Fruit fly (Drosophila melanogaster) whole organism, adult: ENCODE measurements around the gene tal-AA.

Experiments
- CG11617 ChIP-seq: fragments of 200-800 bp; sonication (Bioruptor generic); optimal IDR thresholded peaks from 2 replicates; lab custom pipeline; 2017; ENCODE audit warnings: mild to moderate bottlenecking, missing biosample characterization, missing genetic modification reagents, missing genetic modification characterization
- CG12768 ChIP-seq: fragments of 200-800 bp; sonication (Bioruptor generic); optimal IDR thresholded peaks from 2 replicates; lab custom pipeline; 2017; ENCODE audit warnings: missing biosample characterization, missing genetic modification characterization, mild to moderate bottlenecking, moderate library complexity, missing genetic modification reagents
- CG14711 ChIP-seq: fragments of 200-800 bp; sonication (Bioruptor generic); optimal IDR thresholded peaks from 2 replicates; lab custom pipeline; 2018; ENCODE audit warnings: missing biosample characterization, mild to moderate bottlenecking, missing genetic modification characterization, moderate library complexity
- CG1620 ChIP-seq: fragments of 200-800 bp; sonication (Bioruptor generic); optimal IDR thresholded peaks from 2 replicates; lab custom pipeline; 2016; ENCODE audit warnings: missing biosample characterization, missing genetic modification characterization
- CG33017 ChIP-seq: fragments of 200-800 bp; sonication (Bioruptor generic); optimal IDR thresholded peaks from 2 replicates; lab custom pipeline; 2018; ENCODE audit warnings: missing biosample characterization, mild to moderate bottlenecking, missing genetic modification characterization, moderate library complexity
- CG5204 ChIP-seq: fragments of 200-800 bp; sonication (Bioruptor generic); optimal IDR thresholded peaks from 2 replicates; lab custom pipeline; 2016; ENCODE audit warnings: missing biosample characterization, missing genetic modification characterization
- CG7045 ChIP-seq: fragments of 200-800 bp; sonication (Bioruptor generic); optimal IDR thresholded peaks from 2 replicates; lab custom pipeline; 2017; ENCODE audit warnings: missing biosample characterization, mild to moderate bottlenecking, missing genetic modification characterization
- CG7101 ChIP-seq: fragments of 200-800 bp; sonication (Bioruptor generic); optimal IDR thresholded peaks from 2 replicates; lab custom pipeline; 2018; ENCODE audit warnings: missing biosample characterization, mild to moderate bottlenecking, missing genetic modification characterization, moderate library complexity
- Clk ChIP-seq: fragments of 200-800 bp; sonication (Bioruptor generic); optimal IDR thresholded peaks from 2 replicates; lab custom pipeline; 2017; ENCODE audit warnings: missing biosample characterization, missing genetic modification characterization
- Crg-1 ChIP-seq: fragments of 200-800 bp; sonication (Bioruptor generic); optimal IDR thresholded peaks from 2 replicates; lab custom pipeline; 2016; ENCODE audit warnings: missing biosample characterization, missing genetic modification characterization
- Hr96 ChIP-seq: fragments of 200-800 bp; sonication (Bioruptor generic); optimal IDR thresholded peaks from 2 replicates; lab custom pipeline; 2016; ENCODE audit warnings: missing biosample characterization, missing genetic modification characterization
- Mnt ChIP-seq: fragments of 200-800 bp; sonication (Bioruptor generic); optimal IDR thresholded peaks from 2 replicates; lab custom pipeline; 2016; ENCODE audit warnings: missing biosample characterization, mild to moderate bottlenecking, missing genetic modification characterization
- bab1 ChIP-seq: fragments of 200-800 bp; sonication (Bioruptor generic); optimal IDR thresholded peaks from 3 replicates; lab custom pipeline; 2019; ENCODE audit warnings: missing biosample characterization, mild to moderate bottlenecking, missing genetic modification characterization, moderate library complexity
- cic ChIP-seq: fragments of 200-800 bp; sonication (Bioruptor generic); optimal IDR thresholded peaks from 2 replicates; lab custom pipeline; 2017; ENCODE audit warnings: missing biosample characterization, mild to moderate bottlenecking, missing genetic modification characterization, moderate library complexity
- cnc ChIP-seq, 2 experiments: fragments of >200 bp; optimal IDR thresholded peaks; 2 replicates each; lab custom pipeline; 2017
- kay ChIP-seq: fragments of 200-800 bp; sonication (Bioruptor generic); peaks from one replicate; lab custom pipeline; 2016; ENCODE audit warnings: missing biosample characterization, missing genetic modification characterization, borderline replicate concordance
- ovo ChIP-seq: fragments of 200-800 bp; sonication (Bioruptor generic); optimal IDR thresholded peaks from 2 replicates; lab custom pipeline; 2016; ENCODE audit warnings: missing biosample characterization, missing genetic modification characterization
- pad ChIP-seq: fragments of 200-800 bp; sonication (Bioruptor generic); optimal IDR thresholded peaks from 3 replicates; lab custom pipeline; 2017; ENCODE audit warnings: missing biosample characterization, missing genetic modification characterization, mild to moderate bottlenecking, moderate library complexity, missing genetic modification reagents
- tj ChIP-seq: fragments of 200-800 bp; sonication (Bioruptor generic); optimal IDR thresholded peaks from 3 replicates; lab custom pipeline; 2017; ENCODE audit warnings: missing biosample characterization, mild to moderate bottlenecking, missing genetic modification characterization, moderate library complexity
- toe ChIP-seq: fragments of 200-800 bp; sonication (Bioruptor generic); optimal IDR thresholded peaks from 2 replicates; lab custom pipeline; 2016; ENCODE audit warnings: missing biosample characterization, missing genetic modification characterization

The tal-AA gene

DNA sequence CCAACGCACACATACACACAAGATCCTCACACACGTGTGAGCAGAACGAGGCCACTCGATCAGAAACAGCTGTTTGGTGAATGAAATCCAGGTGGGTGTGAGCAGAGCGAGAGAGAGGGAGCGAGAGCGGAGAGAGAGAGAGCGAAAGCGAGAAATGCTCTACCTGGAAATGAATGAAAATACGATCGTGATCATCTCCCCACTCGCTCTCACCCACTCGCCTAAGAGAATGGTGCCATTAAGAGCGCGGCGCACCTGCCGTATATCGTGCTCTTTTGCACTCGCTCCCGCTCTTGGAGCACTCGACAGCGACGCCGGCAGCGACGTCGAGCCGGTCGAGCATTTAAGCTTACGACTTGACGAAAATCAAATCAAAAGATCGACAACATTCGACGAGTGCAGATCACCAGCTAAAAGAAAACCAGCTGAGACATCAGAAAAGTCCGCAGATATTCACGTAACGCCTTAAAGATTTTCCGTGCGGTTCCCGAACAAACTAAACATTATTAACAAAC is at the start of gene tal-AA, which contains the start of the genes tal-1A, tal-2A and tal-3A:
tal-AA (plus strand) TSS at position 374 of the 515 bp plus-strand sequence.
tal-1A (plus strand) TSS at position 374 of the 515 bp plus-strand sequence.
tal-2A (plus strand) TSS at position 374 of the 515 bp plus-strand sequence.
tal-3A (plus strand) TSS at position 374 of the 515 bp plus-strand sequence.
- TF ChIP-seq ovo, result no peak
- TF ChIP-seq tj (GFP tag; lab: Kevin White, UChicago), result peak; percentile 79
- peak; percentile 4 for TF ChIP-seq CG12768 (GFP tag; lab: Kevin White, UChicago)
- peak; percentile 36 for TF ChIP-seq bab1
- TF ChIP-seq Hr96 (GFP tag; lab: Kevin White, UChicago), result peak; percentile 45
- no peak for TF ChIP-seq CG1620 (GFP tag; lab: Kevin White, UChicago)
- peak; percentile 9 for TF ChIP-seq Mnt (GFP tag; lab: Kevin White, UChicago)
- peak; percentile 36 for TF ChIP-seq Crg-1

DNA sequence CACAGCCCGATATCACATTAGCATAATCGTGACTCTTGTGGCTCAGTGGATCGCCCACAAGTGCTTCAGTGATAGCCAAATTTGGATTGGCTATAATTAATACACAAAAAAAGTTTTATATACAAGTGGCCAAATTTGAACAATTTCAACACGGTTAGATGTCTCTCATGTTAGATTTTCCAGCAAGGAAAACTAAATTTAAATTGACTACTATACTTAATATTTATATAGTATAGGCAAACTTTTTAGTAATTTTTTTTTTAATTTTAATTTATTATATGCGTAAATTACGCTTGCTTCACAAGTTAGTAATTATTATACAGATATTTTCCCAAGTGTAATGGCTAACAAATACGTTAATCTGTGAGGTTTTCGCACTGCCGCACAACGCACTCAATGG is 47.9 kb upstream of the tal-AA start:
- no peak for TF ChIP-seq kay (GFP tag; lab: Kevin White, UChicago)
- no peak for TF ChIP-seq CG7045
- TF ChIP-seq CG1620 (GFP tag; lab: Kevin White, UChicago), result no peak
- TF ChIP-seq CG5204, result no peak
- TF ChIP-seq CG11617 (GFP tag; lab: Kevin White, UChicago), result no peak
- TF ChIP-seq tj (GFP tag; lab: Kevin White, UChicago), result no peak
- no peak for TF ChIP-seq Clk (GFP tag; lab: Kevin White, UChicago)
- TF ChIP-seq bab1, result no peak
- TF ChIP-seq cic (GFP tag; lab: Kevin White, UChicago), result no peak
- TF ChIP-seq CG7101 (tag; lab: Kevin White, UChicago), result no peak
- no peak for TF ChIP-seq cnc (optimal IDR thresholded peaks at IDR 0.05; lab: Kevin White, UChicago)
- no peak for TF ChIP-seq Hr96 (GFP tag; lab: Kevin White, UChicago)
- TF ChIP-seq CG14711 (tag; lab: Kevin White, UChicago), result no peak
- no peak for TF ChIP-seq CG33017 (tag; lab: Kevin White, UChicago)

DNA sequence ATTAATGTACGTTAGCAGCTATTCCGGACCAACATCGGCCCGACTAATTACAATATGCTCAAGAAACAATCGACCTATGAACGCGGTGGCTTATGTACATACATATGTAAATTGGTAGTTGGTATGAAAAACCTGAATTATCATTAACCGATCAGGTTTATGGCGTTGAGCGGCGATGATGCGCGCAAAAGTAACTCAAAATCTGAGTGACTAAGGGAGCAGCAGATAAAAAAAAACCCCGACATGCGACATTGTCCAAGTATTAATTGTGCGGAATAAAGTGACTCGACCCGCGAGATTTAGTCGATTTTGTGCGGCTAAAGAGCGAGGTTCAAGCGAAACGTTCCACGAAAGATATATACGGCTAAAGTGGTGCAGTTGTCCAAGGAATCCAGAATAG is 47.5 kb upstream of the tal-AA start, which contains the start of gene CG9312:
CG9312 (plus strand) TSS at position 301 of the 400 bp plus-strand sequence.
- TF ChIP-seq CG5204 (no peak), CG7101 (tag; lab: Kevin White, UChicago) (no peak), CG11617 (GFP tag; lab: Kevin White, UChicago) (no peak), cnc (optimal IDR thresholded peaks at IDR 0.05; lab: Kevin White, UChicago) (no peak), kay (GFP tag; lab: Kevin White, UChicago) (no peak), Hr96 (GFP tag; lab: Kevin White, UChicago) (no peak), tj (GFP tag; lab: Kevin White, UChicago) (no peak), Crg-1 (no peak), Clk (GFP tag; lab: Kevin White, UChicago) (no peak), bab1 (no peak), CG7045 (no peak), CG14711 (tag; lab: Kevin White, UChicago) (no peak), pad (GFP tag; lab: Kevin White, UChicago) (no peak), Mnt (GFP tag; lab: Kevin White, UChicago) (no peak), ovo (no peak), CG12768 (GFP tag; lab: Kevin White, UChicago) (no peak), CG1620 (GFP tag; lab: Kevin White, UChicago) (no peak), cic (GFP tag; lab: Kevin White, UChicago) (no peak), toe (GFP tag; lab: Kevin White, UChicago) (no peak), CG33017 (tag; lab: Kevin White, UChicago) (no peak)

DNA sequence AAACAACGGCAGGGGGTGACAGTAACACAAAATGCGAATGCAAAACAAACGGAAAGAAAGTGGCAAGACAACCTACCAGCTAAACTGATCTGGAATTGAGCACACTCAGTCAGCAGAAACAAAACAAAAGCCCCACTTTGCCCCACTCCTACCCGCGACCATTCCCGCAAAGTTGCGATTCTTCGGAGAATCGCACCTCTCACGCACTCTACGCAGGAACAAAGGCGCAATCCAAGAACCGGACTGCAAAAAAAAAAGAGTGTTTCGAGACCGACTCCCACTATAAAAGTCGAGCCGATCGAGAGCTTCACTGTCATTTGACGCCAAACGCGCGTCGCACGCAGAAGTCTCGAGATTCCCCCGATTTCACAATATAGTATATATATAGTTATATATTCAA is 45.7 kb upstream of the tal-AA start, which contains the start of gene Cht5:
Cht5 (plus strand) TSS at position 311 of the 400 bp plus-strand sequence.
- no peak for TF ChIP-seq Clk (GFP tag; lab: Kevin White, UChicago)

DNA sequence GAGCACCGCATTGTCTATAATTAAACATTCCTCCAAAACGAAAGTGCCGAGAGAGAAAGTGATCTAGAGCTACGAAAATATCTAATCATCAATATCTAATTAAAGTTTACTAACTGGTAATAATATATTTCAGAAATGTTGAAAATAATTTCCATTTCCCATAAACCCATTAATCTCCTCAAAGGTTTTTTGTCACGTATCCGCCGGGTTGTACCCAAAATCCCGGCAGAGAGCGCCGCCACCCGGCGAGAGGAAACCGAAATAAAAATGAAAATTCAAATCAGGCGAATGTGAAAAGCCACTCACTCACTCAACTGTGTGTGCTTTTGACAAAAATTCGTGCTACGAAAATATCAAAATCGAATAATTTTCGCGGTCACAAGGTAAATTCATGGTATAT is 41.7 kb upstream of the tal-AA start, which contains the start of gene CG9297:
CG9297 (plus strand) TSS at position 301 of the 400 bp plus-strand sequence.
- TF ChIP-seq CG1620 (GFP tag; lab: Kevin White, UChicago) (no peak), pad (GFP tag; lab: Kevin White, UChicago) (no peak)

DNA sequence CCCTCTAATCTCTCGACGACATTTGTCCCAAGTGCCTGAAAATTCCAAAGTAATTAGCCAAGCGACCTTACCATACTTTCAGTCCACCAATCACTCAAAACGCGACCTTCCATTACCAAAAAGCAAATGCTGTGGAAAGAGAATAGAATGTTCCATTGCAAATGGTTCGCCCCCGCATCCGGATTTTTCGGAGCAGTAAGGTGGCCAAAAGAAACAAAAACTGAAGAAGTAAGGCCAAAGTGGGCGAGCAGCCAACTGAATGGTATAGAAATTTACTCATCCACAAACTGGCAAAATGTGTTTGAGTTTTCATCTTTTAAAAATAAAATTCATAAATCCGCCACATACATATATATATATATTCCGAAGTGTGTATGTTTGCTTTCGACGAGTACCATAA is 39.6 kb upstream of the tal-AA start:
- TF ChIP-seq ovo, result no peak
- TF ChIP-seq kay (GFP tag; lab: Kevin White, UChicago), result no peak
- TF ChIP-seq bab1, result no peak
- TF ChIP-seq CG7045, result no peak
- no peak for TF ChIP-seq toe (GFP tag; lab: Kevin White, UChicago)
- no peak for TF ChIP-seq tj (GFP tag; lab: Kevin White, UChicago)
- no peak for TF ChIP-seq CG33017 (tag; lab: Kevin White, UChicago)

DNA sequence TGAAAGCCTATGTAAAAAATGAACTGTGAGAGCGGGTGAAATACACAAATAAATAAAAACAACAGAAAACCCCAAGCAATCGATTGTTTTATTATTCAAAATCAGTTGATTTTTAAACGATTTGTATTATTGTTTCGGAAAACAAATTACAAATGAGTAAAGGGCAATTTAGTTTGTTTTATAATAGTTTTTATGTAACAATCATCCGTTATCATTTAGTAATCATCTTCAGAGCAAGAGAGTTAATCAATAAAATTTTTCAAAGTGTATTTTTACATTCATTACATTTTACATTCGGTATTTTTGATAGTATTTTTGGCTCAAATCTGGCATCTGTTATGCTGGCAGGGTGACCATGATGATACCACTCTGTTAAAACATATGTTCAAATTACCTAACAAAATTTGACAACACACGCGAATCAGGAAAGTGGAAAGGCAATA is 33.6 kb upstream of the tal-AA start, which contains the start of the genes CG42375 and CG9288:
CG42375 (plus strand) TSS at position 384 of the 443 bp plus-strand sequence.
CG9288 (plus strand) TSS at position 384 of the 443 bp plus-strand sequence.
- TF ChIP-seq CG1620 (GFP tag; lab: Kevin White, UChicago), result no peak
- TF ChIP-seq CG7101 (tag; lab: Kevin White, UChicago), result no peak
- TF ChIP-seq tj (GFP tag; lab: Kevin White, UChicago), result no peak
- TF ChIP-seq kay (GFP tag; lab: Kevin White, UChicago), result no peak
- peak; percentile 38 for TF ChIP-seq CG14711 (tag; lab: Kevin White, UChicago)
- TF ChIP-seq Crg-1, result no peak
- no peak for TF ChIP-seq CG12768 (GFP tag; lab: Kevin White, UChicago)
- no peak for TF ChIP-seq CG33017 (tag; lab: Kevin White, UChicago)
- TF ChIP-seq CG5204, result no peak
- no peak for TF ChIP-seq cnc (optimal IDR thresholded peaks at IDR 0.05; lab: Kevin White, UChicago)
- no peak for TF ChIP-seq pad (GFP tag; lab: Kevin White, UChicago)
- no peak for TF ChIP-seq Mnt (GFP tag; lab: Kevin White, UChicago)
- TF ChIP-seq ovo, result no peak
- TF ChIP-seq CG7045, result no peak
- peak; percentile 15 for TF ChIP-seq toe (GFP tag; lab: Kevin White, UChicago)
- no peak for TF ChIP-seq Clk (GFP tag; lab: Kevin White, UChicago)
